Fruit fly (Drosophila melanogaster) whole organism, embryonic: ENCODE data around the gene RtcB.

Experiments used
- CG11504 ChIP-seq: fragments of 200-800 bp; sonication (Bioruptor generic); optimal IDR thresholded peaks from 3 replicates; lab custom pipeline; 2019; ENCODE audit warnings: missing biosample characterization, mild to moderate bottlenecking, missing genetic modification characterization, moderate library complexity
- CG12942 ChIP-seq: fragments of 200-800 bp; sonication (Bioruptor generic); optimal IDR thresholded peaks from 3 replicates; lab custom pipeline; 2016; ENCODE audit warnings: missing biosample characterization, missing genetic modification characterization
- CG17385 ChIP-seq: fragments of 200-800 bp; sonication (Bioruptor generic); optimal IDR thresholded peaks from 3 replicates; lab custom pipeline; 2018; ENCODE audit warnings: missing biosample characterization, mild to moderate bottlenecking, missing genetic modification characterization
- CG17568 ChIP-seq: fragments of 200-800 bp; sonication (Bioruptor generic); optimal IDR thresholded peaks from 2 replicates; lab custom pipeline; 2018; ENCODE audit warnings: missing biosample characterization, mild to moderate bottlenecking, missing genetic modification characterization, moderate library complexity
- CG2129 ChIP-seq: fragments of 200-800 bp; sonication (Bioruptor generic); IDR thresholded peaks from 2 replicates; pipeline ENCODE4 v1.3.6; 2022; ENCODE audit warnings: missing biosample characterization, missing genetic modification characterization; ENCODE audit not compliant: partially characterized antibody
- CG2678 ChIP-seq: fragments of 200-800 bp; sonication (Bioruptor generic); optimal IDR thresholded peaks from 3 replicates; lab custom pipeline; 2019; ENCODE audit warnings: missing biosample characterization, mild to moderate bottlenecking, missing genetic modification characterization, moderate library complexity
- CG31365 ChIP-seq: fragments of 200-800 bp; sonication (Bioruptor generic); optimal IDR thresholded peaks from 2 replicates; lab custom pipeline; 2018; ENCODE audit warnings: missing biosample characterization, mild to moderate bottlenecking, missing genetic modification characterization
- CG32532 ChIP-seq: fragments of 200-800 bp; sonication (Bioruptor generic); IDR thresholded peaks from 2 replicates; pipeline ENCODE4 v1.3.6; 2022; ENCODE audit warnings: missing biosample characterization, missing genetic modification characterization
- CG32767 ChIP-seq: fragments of 200-800 bp; sonication (Bioruptor generic); IDR thresholded peaks from 2 replicates; pipeline ENCODE4 v1.3.6; 2022; ENCODE audit warnings: missing biosample characterization, missing genetic modification characterization
- CG3847 ChIP-seq: fragments of 200-800 bp; sonication (Bioruptor generic); IDR thresholded peaks from 2 replicates; pipeline ENCODE4 v1.3.6; 2022; ENCODE audit warnings: missing biosample characterization, missing genetic modification characterization
- CG4282 ChIP-seq: fragments of 200-800 bp; sonication (Bioruptor generic); optimal IDR thresholded peaks from 2 replicates; lab custom pipeline; 2016; ENCODE audit warnings: missing biosample characterization, missing genetic modification characterization
- CG4328 ChIP-seq: fragments of 200-800 bp; sonication (Bioruptor generic); optimal IDR thresholded peaks from 3 replicates; lab custom pipeline; 2017; ENCODE audit warnings: missing biosample characterization, missing genetic modification reagents, missing genetic modification characterization
- CG4360 ChIP-seq: fragments of 200-800 bp; sonication (Bioruptor generic); IDR thresholded peaks from 2 replicates; pipeline ENCODE4 v1.3.6; 2022; ENCODE audit warnings: missing biosample characterization, missing genetic modification characterization
- CG6791 ChIP-seq: fragments of 200-800 bp; sonication (Bioruptor generic); IDR thresholded peaks from 3 replicates; pipeline ENCODE4 v1.3.6; 2022; ENCODE audit warnings: missing biosample characterization, missing genetic modification characterization; ENCODE audit not compliant: partially characterized antibody
- CG6813 ChIP-seq: fragments of 200-800 bp; sonication (Bioruptor generic); optimal IDR thresholded peaks from 2 replicates; lab custom pipeline; 2017; ENCODE audit warnings: missing biosample characterization, missing genetic modification characterization, mild to moderate bottlenecking, moderate library complexity, missing genetic modification reagents
- CG8281 ChIP-seq: fragments of 200-800 bp; sonication (Bioruptor generic); optimal IDR thresholded peaks from 2 replicates; lab custom pipeline; 2018; ENCODE audit warnings: missing biosample characterization, mild to moderate bottlenecking, missing genetic modification characterization, moderate library complexity
- CTCF ChIP-seq: fragments of 200-800 bp; sonication (Bioruptor generic); optimal IDR thresholded peaks from 2 replicates; lab custom pipeline; 2017; ENCODE audit warnings: missing biosample characterization, mild to moderate bottlenecking, missing genetic modification characterization, moderate library complexity
- CoRest ChIP-seq: fragments of 200-800 bp; sonication (Bioruptor generic); optimal IDR thresholded peaks from 3 replicates; lab custom pipeline; 2018; ENCODE audit warnings: missing biosample characterization, mild to moderate bottlenecking, missing genetic modification characterization, moderate library complexity
- D19B ChIP-seq: fragments of 200-800 bp; sonication (Bioruptor generic); optimal IDR thresholded peaks from 2 replicates; lab custom pipeline; 2017; ENCODE audit warnings: missing biosample characterization, mild to moderate bottlenecking, missing genetic modification characterization
- ERR ChIP-seq: fragments of 200-800 bp; sonication (Bioruptor generic); optimal IDR thresholded peaks from 2 replicates; lab custom pipeline; 2016; ENCODE audit warnings: missing biosample characterization, missing genetic modification characterization
- Fer1 ChIP-seq: fragments of 200-800 bp; sonication (Bioruptor generic); optimal IDR thresholded peaks from 2 replicates; lab custom pipeline; 2017; ENCODE audit warnings: missing biosample characterization, mild to moderate bottlenecking, missing genetic modification characterization
- Hmr ChIP-seq: fragments of 200-800 bp; sonication (Bioruptor generic); optimal IDR thresholded peaks from 3 replicates; lab custom pipeline; 2017; ENCODE audit warnings: mild to moderate bottlenecking, missing biosample characterization, missing genetic modification reagents, missing genetic modification characterization
- Hsf ChIP-seq: fragments of 200-800 bp; sonication (Bioruptor generic); optimal IDR thresholded peaks from 3 replicates; lab custom pipeline; 2016; ENCODE audit warnings: missing biosample characterization, missing genetic modification characterization
- Jarid2 ChIP-seq: fragments of 200-800 bp; sonication (Bioruptor generic); optimal IDR thresholded peaks from 3 replicates; lab custom pipeline; 2017; ENCODE audit warnings: mild to moderate bottlenecking, missing biosample characterization, missing genetic modification reagents, missing genetic modification characterization
- NK7.1 ChIP-seq: fragments of 200-800 bp; sonication (Bioruptor generic); optimal IDR thresholded peaks from 3 replicates; lab custom pipeline; 2016; ENCODE audit warnings: missing biosample characterization, missing genetic modification characterization
- Opbp ChIP-seq: fragments of 200-800 bp; sonication (Bioruptor generic); IDR thresholded peaks from 3 replicates; pipeline ENCODE4 v1.3.6; 2022; ENCODE audit warnings: missing biosample characterization, missing genetic modification characterization; ENCODE audit not compliant: partially characterized antibody
- Pdp1 ChIP-seq, 2 experiments: fragments of 200-800 bp; sonication (Bioruptor generic); optimal IDR thresholded peaks; 3 replicates each; lab custom pipeline; 2016; ENCODE audit warnings: missing biosample characterization in 2 of 2, missing genetic modification characterization in 2 of 2, mild to moderate bottlenecking in 1 of 2, moderate library complexity in 1 of 2
- Trl ChIP-seq, 3 experiments: fragments of >200 bp in 2 of 3; fragments of 200-800 bp in 1 of 3; sonication (Bioruptor generic) in 1 of 3; optimal IDR thresholded peaks; 2 replicates in 1 of 3; 3 replicates in 2 of 3; lab custom pipeline; 2016 to 2017; ENCODE audit warnings: missing biosample characterization in 1 of 3, missing genetic modification characterization in 1 of 3
- Usf ChIP-seq: fragments of 200-800 bp; sonication (Bioruptor generic); optimal IDR thresholded peaks from 2 replicates; lab custom pipeline; 2017; ENCODE audit warnings: missing genotype, missing biosample characterization, missing genetic modification characterization
- amos ChIP-seq: fragments of 200-800 bp; sonication (Bioruptor generic); IDR thresholded peaks from 2 replicates; pipeline ENCODE4 v1.3.6; 2022; ENCODE audit warnings: missing biosample characterization, missing genetic modification characterization; ENCODE audit not compliant: partially characterized antibody
- cas ChIP-seq: fragments of 200-800 bp; sonication (Bioruptor generic); IDR thresholded peaks from 2 replicates; pipeline ENCODE4 v1.3.6; 2022; ENCODE audit warnings: missing biosample characterization, missing genetic modification characterization
- dan ChIP-seq: fragments of 200-800 bp; sonication (Bioruptor generic); IDR thresholded peaks from 2 replicates; pipeline ENCODE4 v1.3.6; 2022; ENCODE audit warnings: missing biosample characterization, missing genetic modification characterization
- gem ChIP-seq: fragments of 200-800 bp; sonication (Bioruptor generic); optimal IDR thresholded peaks from 2 replicates; lab custom pipeline; 2019; ENCODE audit warnings: missing biosample characterization, mild to moderate bottlenecking, missing genetic modification characterization, moderate library complexity
- gro ChIP-seq: fragments of 200-800 bp; sonication (Bioruptor generic); optimal IDR thresholded peaks from 2 replicates; lab custom pipeline; 2016; ENCODE audit warnings: missing biosample characterization, missing genetic modification characterization
- hb ChIP-seq: fragments of 200-800 bp; sonication (Bioruptor generic); IDR thresholded peaks from 3 replicates; pipeline ENCODE4 v1.3.6; 2022; ENCODE audit warnings: missing biosample characterization, missing genetic modification characterization; ENCODE audit not compliant: partially characterized antibody
- hkb ChIP-seq, 2 experiments: fragments of 200-800 bp in 1 of 2; fragments of >200 bp in 1 of 2; sonication (Bioruptor generic) in 1 of 2; IDR thresholded peaks in 1 of 2; optimal IDR thresholded peaks in 1 of 2; 2 replicates each; pipeline versions ENCODE4 v1.3.6 to Lab custom; 2017 to 2022; ENCODE audit warnings: missing biosample characterization in 1 of 2, missing genetic modification characterization in 1 of 2
- insv ChIP-seq, 2 experiments: fragments of 200-800 bp; sonication (Bioruptor generic); optimal IDR thresholded peaks; 3 replicates each; lab custom pipeline; 2016 to 2018; ENCODE audit warnings: missing biosample characterization in 2 of 2, missing genetic modification characterization in 2 of 2
- kay ChIP-seq: fragments of 200-800 bp; sonication (Bioruptor generic); optimal IDR thresholded peaks from 2 replicates; lab custom pipeline; 2016; ENCODE audit warnings: missing biosample characterization, missing genetic modification characterization
- klu ChIP-seq: fragments of 200-800 bp; sonication (Bioruptor generic); IDR thresholded peaks from 2 replicates; pipeline ENCODE4 v1.3.6; 2022; ENCODE audit warnings: missing biosample characterization, missing genetic modification characterization
- lab ChIP-seq: fragments of 200-800 bp; sonication (Bioruptor generic); optimal IDR thresholded peaks from 3 replicates; lab custom pipeline; 2017; ENCODE audit warnings: missing biosample characterization, missing genetic modification characterization, mild to moderate bottlenecking, moderate library complexity, missing genetic modification reagents
- lola ChIP-seq, 3 experiments: fragments of >200 bp in 2 of 3; fragments of 200-800 bp in 1 of 3; sonication (Bioruptor generic) in 1 of 3; optimal IDR thresholded peaks; 2 replicates each; lab custom pipeline; 2017 to 2019; ENCODE audit warnings: missing biosample characterization in 3 of 3, missing genetic modification characterization in 3 of 3, mild to moderate bottlenecking in 1 of 3, moderate library complexity in 1 of 3
- nerfin-1 ChIP-seq: fragments of 200-800 bp; sonication (Bioruptor generic); optimal IDR thresholded peaks from 3 replicates; lab custom pipeline; 2019; ENCODE audit warnings: missing biosample characterization, mild to moderate bottlenecking, missing genetic modification characterization, moderate library complexity
- oc ChIP-seq: fragments of 200-800 bp; sonication (Bioruptor generic); optimal IDR thresholded peaks from 2 replicates; lab custom pipeline; 2018; ENCODE audit warnings: missing biosample characterization, mild to moderate bottlenecking, missing genetic modification characterization, moderate library complexity
- org-1 ChIP-seq: fragments of 200-800 bp; sonication (Bioruptor generic); optimal IDR thresholded peaks from 2 replicates; lab custom pipeline; 2017; ENCODE audit warnings: missing biosample characterization, missing genetic modification characterization
- otp ChIP-seq: fragments of 200-800 bp; sonication (Bioruptor generic); IDR thresholded peaks from 3 replicates; pipeline ENCODE4, ENCODE4 v1.3.6; 2022; ENCODE audit warnings: missing biosample characterization, missing genetic modification characterization
- repo ChIP-seq: fragments of 200-800 bp; sonication (Bioruptor generic); optimal IDR thresholded peaks from 2 replicates; lab custom pipeline; 2016; ENCODE audit warnings: missing biosample characterization, missing genetic modification characterization
- schlank ChIP-seq: fragments of 200-800 bp; sonication (Bioruptor generic); optimal IDR thresholded peaks from 2 replicates; lab custom pipeline; 2018; ENCODE audit warnings: missing biosample characterization, mild to moderate bottlenecking, missing genetic modification characterization
- sr ChIP-seq: fragments of 200-800 bp; sonication (Bioruptor generic); IDR thresholded peaks from 3 replicates; pipeline ENCODE4 v1.3.6; 2022; ENCODE audit warnings: missing biosample characterization, missing genetic modification characterization
- sug ChIP-seq: fragments of 200-800 bp; optimal IDR thresholded peaks from 2 replicates; lab custom pipeline; 2019; ENCODE audit warnings: missing biosample characterization, mild to moderate bottlenecking, missing genetic modification characterization, moderate library complexity
- wek ChIP-seq: fragments of 200-800 bp; sonication (Bioruptor generic); optimal IDR thresholded peaks from 3 replicates; lab custom pipeline; 2018; ENCODE audit warnings: missing biosample characterization, mild to moderate bottlenecking, missing genetic modification characterization, moderate library complexity

The RtcB gene

DNA sequence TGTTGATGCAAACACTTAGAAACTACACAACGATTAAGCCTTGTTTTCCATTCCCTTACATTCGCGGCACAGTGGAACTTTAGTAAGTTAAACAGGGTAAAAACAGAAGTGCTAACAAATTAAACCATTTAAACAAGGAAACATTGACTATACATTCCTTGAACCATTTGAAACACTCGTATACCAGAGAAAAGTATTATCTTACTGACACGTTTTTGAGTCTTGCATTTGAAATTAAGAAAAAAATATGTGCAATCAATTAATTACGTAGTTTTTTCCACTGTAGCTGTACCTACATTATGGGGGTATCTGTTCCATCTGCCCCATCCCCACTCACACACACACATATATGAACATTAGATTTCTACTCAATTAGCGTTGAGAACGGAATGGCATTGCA is 2.8 kb downstream of the RtcB start (continued):
- no peak for TF ChIP-seq org-1
- TF ChIP-seq cas (GFP tag; lab: Robert Waterston, UW) = no peak
- no peak for TF ChIP-seq CG8281 (tag; lab: Kevin White, UChicago)
- TF ChIP-seq Hmr = peak; percentile 27
- TF ChIP-seq Usf = no peak
- no peak for TF ChIP-seq CG31365 (tag; lab: Kevin White, UChicago)
- TF ChIP-seq Hsf (GFP tag; lab: Kevin White, UChicago) = no peak
- TF ChIP-seq CG3847 (GFP tag; lab: Robert Waterston, UW) = no peak
- peak; percentile 33 for TF ChIP-seq CG6813 (GFP tag; lab: Kevin White, UChicago)
- peak; percentile 10 for TF ChIP-seq CG17385
- TF ChIP-seq Trl (optimal IDR thresholded peaks at IDR 0.05; lab: Kevin White, UChicago) = no peak
- TF ChIP-seq Trl (GFP tag; optimal IDR thresholded peaks at IDR 0.05; lab: Kevin White, UChicago) = no peak
- TF ChIP-seq sr = no peak
- TF ChIP-seq schlank (tag; lab: Kevin White, UChicago) = no peak
- TF ChIP-seq CG2678 (tag; lab: Kevin White, UChicago) = peak; percentile 50
- no peak for TF ChIP-seq CTCF (GFP tag; lab: Kevin White, UChicago)
- TF ChIP-seq gem (tag; lab: Kevin White, UChicago) = peak; percentile 53
- no peak for TF ChIP-seq amos (GFP tag; lab: Robert Waterston, UW)
- TF ChIP-seq Fer1 (GFP tag; lab: Kevin White, UChicago) = peak; percentile 38
- TF ChIP-seq klu (GFP tag; lab: Robert Waterston, UW) = no peak
- no peak for TF ChIP-seq Opbp (GFP tag; lab: Robert Waterston, UW)
- TF ChIP-seq oc (tag; lab: Kevin White, UChicago) = no peak
- no peak for TF ChIP-seq CG12942 (GFP tag; lab: Kevin White, UChicago)
- no peak for TF ChIP-seq CG4328 (GFP tag; lab: Kevin White, UChicago)
- no peak for TF ChIP-seq repo (GFP tag; lab: Kevin White, UChicago)
- no peak for TF ChIP-seq lola (GFP tag; optimal IDR thresholded peaks at IDR 0.05; lab: Kevin White, UChicago)
- TF ChIP-seq CG4360 (GFP tag; lab: Robert Waterston, UW) = no peak
- no peak for TF ChIP-seq CG6791
- TF ChIP-seq NK7.1 (GFP tag; lab: Kevin White, UChicago) = no peak
- TF ChIP-seq lab (GFP tag; lab: Kevin White, UChicago) = peak; percentile 46
- TF ChIP-seq nerfin-1 (tag; lab: Kevin White, UChicago) = peak; percentile 25
- TF ChIP-seq CG4282 = no peak
- TF ChIP-seq dan (GFP tag; lab: Robert Waterston, UW) = no peak
- TF ChIP-seq CG32767 (GFP tag; lab: Robert Waterston, UW) = no peak
- TF ChIP-seq D19B (GFP tag; lab: Kevin White, UChicago) = no peak
- TF ChIP-seq insv (GFP tag; optimal IDR thresholded peaks at IDR 0.05; lab: Kevin White, UChicago) = no peak
- no peak for TF ChIP-seq wek (GFP tag; lab: Kevin White, UChicago)
- TF ChIP-seq hb = no peak
- no peak for TF ChIP-seq CoRest (tag; lab: Kevin White, UChicago)
- no peak for TF ChIP-seq kay (GFP tag; lab: Kevin White, UChicago)
- TF ChIP-seq otp (GFP tag; lab: Robert Waterston, UW) = no peak
- no peak for TF ChIP-seq CG17568
- no peak for TF ChIP-seq gro (GFP tag; lab: Kevin White, UChicago)
- no peak for TF ChIP-seq hkb (optimal IDR thresholded peaks at IDR 0.05; lab: Kevin White, UChicago)
- no peak for TF ChIP-seq hkb (GFP tag; IDR thresholded peaks at IDR 0.05; lab: Robert Waterston, UW)
- peak; percentile 11 for TF ChIP-seq sug (tag; lab: Kevin White, UChicago)
- TF ChIP-seq CG11504 = peak; percentile 10
- TF ChIP-seq Jarid2 = no peak
- TF ChIP-seq CG2129 (GFP tag; lab: Robert Waterston, UW) = no peak
- TF ChIP-seq ERR (GFP tag; lab: Kevin White, UChicago) = peak; percentile 0
- TF ChIP-seq CG32532 (GFP tag; lab: Robert Waterston, UW) = no peak
- no peak for TF ChIP-seq Pdp1 (GFP tag; optimal IDR thresholded peaks at IDR 0.05; lab: Kevin White, UChicago)
